Fruit fly (Drosophila melanogaster): Measurements from ENCODE around the gene Pgant8.

DNA sequence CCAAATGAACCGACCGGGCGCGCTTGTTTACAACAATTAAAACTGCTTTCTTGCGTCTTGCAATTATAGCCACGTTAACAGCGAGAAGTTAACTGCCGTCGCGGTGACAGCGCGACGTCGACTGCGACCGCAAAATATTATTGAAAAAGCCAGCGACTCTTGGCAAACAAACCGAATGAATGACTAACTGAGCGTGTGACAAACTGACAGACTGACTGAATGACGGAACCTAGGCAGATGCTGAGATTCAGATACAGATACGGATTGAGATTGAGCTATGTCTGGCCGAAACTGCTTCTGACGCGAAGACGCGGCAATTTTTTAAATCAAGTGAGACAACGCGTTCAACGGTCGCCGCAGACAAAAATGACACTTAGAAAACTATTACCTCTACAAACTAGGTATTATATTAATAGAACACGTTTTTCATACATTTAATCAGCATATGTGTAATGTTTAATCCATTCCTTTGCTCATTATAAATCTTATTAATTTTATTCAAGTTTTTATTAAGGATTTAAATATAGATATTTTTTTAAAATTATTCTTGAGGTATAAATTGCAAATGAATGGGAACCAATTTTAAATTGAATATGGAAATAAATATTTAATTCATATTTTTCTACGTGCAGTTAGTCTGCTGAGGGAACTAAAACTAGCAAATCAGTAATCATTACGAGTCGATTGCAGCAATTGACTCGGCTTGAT is 49.1 kb upstream of the Pgant8 start:
- TF ChIP-seq CG34367 (tag; optimal IDR thresholded peaks at IDR 0.05) (no peak), CG13204 (GFP tag; optimal IDR thresholded peaks at IDR 0.05) (no peak), EcR (GFP tag; optimal IDR thresholded peaks at IDR 0.05) (no peak), CG17806 (tag; optimal IDR thresholded peaks at IDR 0.05) (no peak), CG9948 (tag; optimal IDR thresholded peaks at IDR 0.05) (no peak), CG10348 (GFP tag; IDR thresholded peaks at IDR 0.05) (no peak), gl (tag; optimal IDR thresholded peaks at IDR 0.05) (no peak), CG12605 (GFP tag; IDR thresholded peaks at IDR 0.05) (no peak), CG8301 (tag; optimal IDR thresholded peaks at IDR 0.05) (no peak)
